Fruit fly (Drosophila melanogaster) whole organism, embryonic: ENCODE measurements around the gene CG44271.

Experiments used
- B-H2 ChIP-seq: fragments of 200-800 bp; sonication (Bioruptor generic); optimal IDR thresholded peaks from 2 replicates; lab custom pipeline; 2018; ENCODE audit warnings: missing biosample characterization, mild to moderate bottlenecking, missing genetic modification characterization
- Blimp-1 ChIP-seq: fragments of 200-800 bp; sonication (Bioruptor generic); optimal IDR thresholded peaks from 3 replicates; lab custom pipeline; 2018; ENCODE audit warnings: missing biosample characterization, missing genetic modification characterization, mild to moderate bottlenecking, moderate library complexity, missing genetic modification reagents
- CG11695 ChIP-seq: fragments of 200-800 bp; sonication (Bioruptor generic); IDR thresholded peaks from 3 replicates; pipeline ENCODE4 v1.3.6; 2022; ENCODE audit warnings: missing biosample characterization, missing genetic modification characterization
- CG13296 ChIP-seq: fragments of 200-800 bp; sonication (Bioruptor generic); optimal IDR thresholded peaks from 3 replicates; lab custom pipeline; 2018; ENCODE audit warnings: missing biosample characterization, mild to moderate bottlenecking, missing genetic modification characterization
- CG13894 ChIP-seq: fragments of 200-800 bp; sonication (Bioruptor generic); optimal IDR thresholded peaks from 3 replicates; lab custom pipeline; 2018; ENCODE audit warnings: missing biosample characterization, mild to moderate bottlenecking, missing genetic modification characterization, moderate library complexity
- CG14965 ChIP-seq: fragments of 200-800 bp; sonication (Bioruptor generic); optimal IDR thresholded peaks from 2 replicates; lab custom pipeline; 2016; ENCODE audit warnings: missing biosample characterization, missing genetic modification characterization, borderline replicate concordance
- CG15601 ChIP-seq: fragments of 200-800 bp; sonication (Bioruptor generic); optimal IDR thresholded peaks from 3 replicates; lab custom pipeline; 2019; ENCODE audit warnings: missing biosample characterization, mild to moderate bottlenecking, missing genetic modification characterization, moderate library complexity
- CG17568 ChIP-seq: fragments of 200-800 bp; sonication (Bioruptor generic); optimal IDR thresholded peaks from 2 replicates; lab custom pipeline; 2018; ENCODE audit warnings: missing biosample characterization, mild to moderate bottlenecking, missing genetic modification characterization, moderate library complexity
- CG30403 ChIP-seq: fragments of 200-800 bp; sonication (Bioruptor generic); optimal IDR thresholded peaks from 3 replicates; lab custom pipeline; 2016; ENCODE audit warnings: missing biosample characterization, missing genetic modification characterization
- CG33213 ChIP-seq: fragments of 200-800 bp; sonication (Bioruptor generic); optimal IDR thresholded peaks from 3 replicates; lab custom pipeline; 2016; ENCODE audit warnings: missing biosample characterization, missing genetic modification characterization
- CG43689 ChIP-seq: fragments of 200-800 bp; sonication (Bioruptor generic); IDR thresholded peaks from 2 replicates; pipeline ENCODE4 v1.3.6; 2022; ENCODE audit warnings: missing biosample characterization, missing genetic modification characterization
- CG4424 ChIP-seq: fragments of 200-800 bp; sonication (Bioruptor generic); optimal IDR thresholded peaks from 3 replicates; lab custom pipeline; 2016; ENCODE audit warnings: missing biosample characterization, missing genetic modification characterization
- CG6689 ChIP-seq: fragments of 200-800 bp; sonication (Bioruptor generic); IDR thresholded peaks from 2 replicates; pipeline ENCODE4 v1.3.6; 2022; ENCODE audit warnings: missing biosample characterization, missing genetic modification characterization
- CG7372 ChIP-seq: fragments of 200-800 bp; sonication (Bioruptor generic); IDR thresholded peaks from 2 replicates; pipeline ENCODE4 v1.3.6; 2022; ENCODE audit warnings: missing biosample characterization, missing genetic modification characterization
- CG7745 ChIP-seq: fragments of 200-800 bp; sonication (Bioruptor generic); optimal IDR thresholded peaks from 2 replicates; lab custom pipeline; 2018; ENCODE audit warnings: missing biosample characterization, mild to moderate bottlenecking, missing genetic modification characterization, moderate library complexity
- CG8359 ChIP-seq: fragments of 200-800 bp; sonication (Bioruptor generic); optimal IDR thresholded peaks from 2 replicates; lab custom pipeline; 2017; ENCODE audit warnings: missing biosample characterization, mild to moderate bottlenecking, missing genetic modification characterization, borderline replicate concordance
- Chrac-16 ChIP-seq: fragments of 200-800 bp; sonication (Bioruptor generic); optimal IDR thresholded peaks from 3 replicates; lab custom pipeline; 2016; ENCODE audit warnings: missing biosample characterization, missing genetic modification characterization
- Doc3 ChIP-seq: fragments of 200-800 bp; sonication (Bioruptor generic); IDR thresholded peaks from 3 replicates; pipeline ENCODE4 v1.3.6; 2022; ENCODE audit warnings: missing biosample characterization, missing genetic modification characterization; ENCODE audit not compliant: partially characterized antibody
- E2f1 ChIP-seq: fragments of 200-800 bp; sonication (Bioruptor generic); IDR thresholded peaks from 2 replicates; pipeline ENCODE4 v1.3.6; 2022; ENCODE audit warnings: missing biosample characterization, missing genetic modification characterization
- Fer3 ChIP-seq: fragments of 200-800 bp; sonication (Bioruptor generic); optimal IDR thresholded peaks from 2 replicates; lab custom pipeline; 2018; ENCODE audit warnings: missing biosample characterization, mild to moderate bottlenecking, missing genetic modification characterization, moderate library complexity
- H2.0 ChIP-seq: fragments of 200-800 bp; sonication (Bioruptor generic); IDR thresholded peaks from 2 replicates; pipeline ENCODE4 v1.3.6; 2022; ENCODE audit warnings: missing biosample characterization, missing genetic modification characterization
- Hr39 ChIP-seq: fragments of >200 bp; optimal IDR thresholded peaks from 2 replicates; lab custom pipeline; 2017
- Hsf ChIP-seq: fragments of 200-800 bp; sonication (Bioruptor generic); optimal IDR thresholded peaks from 3 replicates; lab custom pipeline; 2016; ENCODE audit warnings: missing biosample characterization, missing genetic modification characterization
- Max ChIP-seq: fragments of 200-800 bp; sonication (Bioruptor generic); optimal IDR thresholded peaks from 2 replicates; lab custom pipeline; 2016; ENCODE audit warnings: missing biosample characterization, mild to moderate bottlenecking, missing genetic modification characterization
- Optix ChIP-seq: fragments of 200-800 bp; sonication (Bioruptor generic); IDR thresholded peaks from 3 replicates; pipeline ENCODE4 v1.3.6; 2022; ENCODE audit warnings: missing biosample characterization, missing genetic modification characterization
- Ravus ChIP-seq: fragments of 200-800 bp; sonication (Bioruptor generic); IDR thresholded peaks from 2 replicates; pipeline ENCODE4 v1.3.6; 2022; ENCODE audit warnings: missing biosample characterization, missing genetic modification characterization
- Sry-β ChIP-seq: fragments of 200-800 bp; sonication (Bioruptor generic); optimal IDR thresholded peaks from 2 replicates; lab custom pipeline; 2018; ENCODE audit warnings: missing biosample characterization, mild to moderate bottlenecking, missing genetic modification characterization, moderate library complexity
- az2 ChIP-seq: fragments of 200-800 bp; sonication (Bioruptor generic); optimal IDR thresholded peaks from 3 replicates; lab custom pipeline; 2016; ENCODE audit warnings: missing biosample characterization, missing genetic modification characterization
- bsh ChIP-seq, 2 experiments: fragments of 200-800 bp; sonication (Bioruptor generic); optimal IDR thresholded peaks; 2 replicates each; lab custom pipeline; 2017 to 2018; ENCODE audit warnings: mild to moderate bottlenecking in 2 of 2, missing biosample characterization in 2 of 2, missing genetic modification characterization in 2 of 2, moderate library complexity in 1 of 2
- cato ChIP-seq: fragments of 200-800 bp; sonication (Bioruptor generic); optimal IDR thresholded peaks from 2 replicates; lab custom pipeline; 2016; ENCODE audit warnings: missing biosample characterization, missing genetic modification characterization, borderline replicate concordance
- cwo ChIP-seq: fragments of 200-800 bp; sonication (Bioruptor generic); optimal IDR thresholded peaks from 3 replicates; lab custom pipeline; 2017; ENCODE audit warnings: missing biosample characterization, missing genetic modification characterization, mild to moderate bottlenecking, moderate library complexity, missing genetic modification reagents
- danr ChIP-seq: fragments of 200-800 bp; sonication (Bioruptor generic); IDR thresholded peaks from 2 replicates; pipeline ENCODE4 v1.3.6; 2022; ENCODE audit warnings: missing biosample characterization, missing genetic modification characterization
- dati ChIP-seq: fragments of 200-800 bp; sonication (Bioruptor generic); IDR thresholded peaks from 2 replicates; pipeline ENCODE4 v1.3.6; 2022; ENCODE audit warnings: missing biosample characterization, missing genetic modification characterization
- dm ChIP-seq: fragments of 200-800 bp; sonication (Bioruptor generic); optimal IDR thresholded peaks from 3 replicates; lab custom pipeline; 2016; ENCODE audit warnings: missing biosample characterization, missing genetic modification characterization
- dmrt11E ChIP-seq: fragments of 200-800 bp; sonication (Bioruptor generic); optimal IDR thresholded peaks from 3 replicates; lab custom pipeline; 2018; ENCODE audit warnings: missing biosample characterization, mild to moderate bottlenecking, missing genetic modification characterization, moderate library complexity
- grn ChIP-seq: fragments of 200-800 bp; sonication (Bioruptor generic); optimal IDR thresholded peaks from 3 replicates; lab custom pipeline; 2017; ENCODE audit warnings: missing biosample characterization, missing genetic modification characterization
- gro ChIP-seq: fragments of 200-800 bp; sonication (Bioruptor generic); optimal IDR thresholded peaks from 2 replicates; lab custom pipeline; 2016; ENCODE audit warnings: missing biosample characterization, missing genetic modification characterization
- gsb ChIP-seq: fragments of 200-800 bp; sonication (Bioruptor generic); IDR thresholded peaks from 2 replicates; pipeline ENCODE4 v1.3.6; 2022; ENCODE audit warnings: missing biosample characterization, missing genetic modification characterization
- her ChIP-seq: fragments of 200-800 bp; sonication (Bioruptor generic); optimal IDR thresholded peaks from 2 replicates; lab custom pipeline; 2016; ENCODE audit warnings: missing biosample characterization, missing genetic modification characterization
- lilli ChIP-seq: fragments of 200-800 bp; sonication (Bioruptor generic); optimal IDR thresholded peaks from 3 replicates; lab custom pipeline; 2016; ENCODE audit warnings: missing biosample characterization, missing genetic modification characterization
- mam ChIP-seq: fragments of 200-800 bp; sonication (Bioruptor generic); optimal IDR thresholded peaks from 3 replicates; lab custom pipeline; 2016; ENCODE audit warnings: missing biosample characterization, missing genetic modification characterization
- pan ChIP-seq, 4 experiments: fragments of >200 bp in 3 of 4; fragments of 200-800 bp in 1 of 4; sonication (Bioruptor generic) in 1 of 4; optimal IDR thresholded peaks in 3 of 4; IDR thresholded peaks in 1 of 4; 2 replicates each; pipeline versions ENCODE4 v1.3.6 to Lab custom; 2017 to 2022; ENCODE audit warnings: missing biosample characterization in 2 of 4, missing genetic modification characterization in 2 of 4, mixed read lengths in 1 of 4
- pnt ChIP-seq: fragments of 200-800 bp; sonication (Bioruptor generic); optimal IDR thresholded peaks from 3 replicates; lab custom pipeline; 2016; ENCODE audit warnings: missing biosample characterization, missing genetic modification characterization
- ro ChIP-seq: fragments of 200-800 bp; sonication (Bioruptor generic); IDR thresholded peaks from 2 replicates; pipeline ENCODE4 v1.3.6; 2022; ENCODE audit warnings: missing biosample characterization, missing genetic modification characterization
- sens-2 ChIP-seq: fragments of 200-800 bp; sonication (Bioruptor generic); IDR thresholded peaks from 2 replicates; pipeline ENCODE4 v1.3.6; 2022; ENCODE audit warnings: missing biosample characterization, missing genetic modification characterization
- sima ChIP-seq: fragments of 200-800 bp; sonication (Bioruptor generic); optimal IDR thresholded peaks from 2 replicates; lab custom pipeline; 2016; ENCODE audit warnings: missing biosample characterization, missing genetic modification characterization
- sr ChIP-seq: fragments of 200-800 bp; sonication (Bioruptor generic); IDR thresholded peaks from 3 replicates; pipeline ENCODE4 v1.3.6; 2022; ENCODE audit warnings: missing biosample characterization, missing genetic modification characterization
- usp ChIP-seq: fragments of >200 bp; optimal IDR thresholded peaks from 2 replicates; lab custom pipeline; 2017; ENCODE audit warnings: missing biosample characterization, missing genetic modification characterization
- vfl ChIP-seq: fragments of 200-800 bp; sonication (Bioruptor generic); optimal IDR thresholded peaks from 2 replicates; lab custom pipeline; 2016; ENCODE audit warnings: missing biosample characterization, missing genetic modification characterization

The CG44271 gene

DNA sequence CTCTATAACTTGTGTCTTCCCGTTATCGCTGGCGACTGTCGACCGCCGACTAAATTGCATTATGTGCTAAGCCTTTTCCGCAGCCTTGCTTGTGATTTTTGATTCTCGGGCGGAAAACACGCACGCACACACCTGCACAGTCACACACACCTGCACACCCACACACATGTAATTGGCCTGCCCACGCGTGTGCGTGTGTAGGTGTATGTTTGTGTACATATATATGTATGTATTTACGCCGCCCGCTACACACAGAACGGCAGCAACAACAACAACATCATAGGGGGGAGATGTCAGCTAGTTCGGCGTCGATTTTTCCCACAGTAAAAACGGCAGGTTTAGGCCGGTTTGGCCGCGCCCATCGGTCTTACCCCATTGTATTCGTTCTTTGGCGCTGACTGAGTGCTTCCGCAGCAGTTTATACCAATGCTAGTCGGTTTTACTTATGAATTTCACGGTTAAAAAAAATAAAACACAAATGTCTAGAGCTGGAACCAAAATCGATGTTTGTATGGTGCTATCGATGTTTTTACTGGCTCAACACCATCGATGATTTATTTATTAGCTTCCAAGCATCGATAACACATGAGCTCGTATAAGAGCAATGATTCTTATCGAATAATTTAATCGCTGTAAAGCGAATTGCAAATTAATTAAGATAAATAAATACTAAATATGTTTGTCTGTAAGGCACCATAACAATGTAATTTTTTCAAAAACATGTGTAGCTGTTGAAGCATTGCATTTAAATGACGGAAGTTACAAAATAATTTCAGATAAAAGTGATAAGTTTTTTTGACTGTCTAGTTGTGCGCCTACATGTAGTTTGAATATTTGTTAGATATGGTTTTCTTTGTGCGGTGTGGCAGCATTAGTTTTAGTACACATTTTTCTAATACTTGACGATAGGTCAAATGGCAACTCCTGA is 24.6 kb downstream of the CG44271 start, which contains the start of gene homer (continued):
- TF ChIP-seq CG7372 (0 out of 2 replicates have a peak, but pooled peaks have one; percentile 11), CG30403 (GFP tag; lab: Kevin White, UChicago) (peak; percentile 23), Doc3 (GFP tag; lab: Robert Waterston, UW) (peak; percentile 78), Hsf (no peak), Max (GFP tag; lab: Kevin White, UChicago) (no peak), CG13296 (GFP tag; lab: Kevin White, UChicago) (peak; percentile 33), Fer3 (tag; lab: Kevin White, UChicago) (no peak), Optix (no peak), mam (no peak), ro (GFP tag; lab: Robert Waterston, UW) (no peak), her (peak; percentile 1), pan (optimal IDR thresholded peaks at IDR 0.05; lab: Kevin White, UChicago) (no peak), pan (GFP tag; optimal IDR thresholded peaks at IDR 0.05 in 1 of 2, IDR thresholded peaks at IDR 0.05 in 1 of 2) (no peak), CG11695 (no peak), dm (peak; percentile 27), gro (GFP tag; lab: Kevin White, UChicago) (no peak), bsh (GFP tag; optimal IDR thresholded peaks at IDR 0.05; lab: Kevin White, UChicago) (no peak), CG17568 (GFP tag; lab: Kevin White, UChicago) (no peak), E2f1 (no peak), CG14965 (no peak), H2.0 (GFP tag; lab: Robert Waterston, UW) (no peak), B-H2 (GFP tag; lab: Kevin White, UChicago) (peak; percentile 8), sens-2 (GFP tag; lab: Robert Waterston, UW) (no peak), lilli (GFP tag; lab: Kevin White, UChicago) (no peak), az2 (GFP tag; lab: Kevin White, UChicago) (no peak), cwo (no peak), Sry-β (no peak), cato (GFP tag; lab: Kevin White, UChicago) (no peak), CG6689 (no peak), CG43689 (GFP tag; lab: Robert Waterston, UW) (no peak), danr (GFP tag; lab: Robert Waterston, UW) (no peak), dati (GFP tag; lab: Robert Waterston, UW) (no peak), CG33213 (GFP tag; lab: Kevin White, UChicago) (no peak), Ravus (no peak), gsb (GFP tag; lab: Robert Waterston, UW) (no peak), CG4424 (GFP tag; lab: Kevin White, UChicago) (no peak), usp (no peak), grn (GFP tag; lab: Kevin White, UChicago) (no peak), Chrac-16 (GFP tag; lab: Kevin White, UChicago) (no peak), Hr39 (lab: Kevin White, UChicago) (no peak), CG15601 (tag; lab: Kevin White, UChicago) (no peak), pnt (GFP tag; lab: Kevin White, UChicago) (no peak), vfl (GFP tag; lab: Kevin White, UChicago) (no peak), sr (GFP tag; lab: Robert Waterston, UW) (peak; percentile 98), dmrt11E (peak; percentile 4), CG8359 (GFP tag; lab: Kevin White, UChicago) (no peak), CG7745 (tag; lab: Kevin White, UChicago) (peak; percentile 72), Blimp-1 (GFP tag; lab: Kevin White, UChicago) (no peak), sima (GFP tag; lab: Kevin White, UChicago) (no peak), CG13894 (tag; lab: Kevin White, UChicago) (no peak)
